Fruit fly (Drosophila melanogaster) whole organism, prepupa: ENCODE data around the gene meng.

ENCODE experiments used
- CG6163 ChIP-seq: fragments of 200-800 bp; sonication (Bioruptor generic); IDR thresholded peaks from 3 replicates; pipeline ENCODE4 v1.3.6; 2022; ENCODE audit warnings: missing biosample characterization, missing genetic modification characterization
- Sox15 ChIP-seq: fragments of 200-800 bp; sonication (Bioruptor generic); optimal IDR thresholded peaks from 3 replicates; lab custom pipeline; 2016; ENCODE audit warnings: missing biosample characterization, missing genetic modification characterization

DNA sequence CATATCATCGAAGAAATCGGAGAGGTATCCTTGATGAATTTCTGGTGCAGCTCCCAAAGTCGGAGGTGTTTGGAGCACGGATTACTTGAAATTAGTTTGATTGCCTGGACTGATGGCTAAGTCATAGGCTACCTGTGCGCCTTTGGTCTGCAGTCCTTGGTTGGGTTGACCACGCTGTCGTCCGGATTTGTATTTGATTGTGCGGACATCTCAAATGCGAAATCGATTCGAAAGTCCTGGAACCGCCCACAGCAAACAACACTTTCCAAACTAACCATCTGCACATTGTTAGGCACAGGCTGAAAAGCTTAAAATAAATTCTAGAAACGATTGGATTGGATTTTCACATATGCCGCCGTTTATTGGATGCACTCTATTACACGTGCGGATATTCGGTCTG lies 17.2 kb downstream of the meng start, which contains the start of gene CG11322:
- no peak for TF ChIP-seq Sox15 (GFP tag; lab: Kevin White, UChicago)
- no peak for TF ChIP-seq CG6163 (GFP tag; lab: Robert Waterston, UW)
